Worm (Caenorhabditis elegans) whole organism, late embryonic: ENCODE results near the gene mpst-3.

Experiments
- K02D7.2 ChIP-seq: sonication (generic microtip); optimal IDR thresholded peaks from 2 replicates; lab custom pipeline; 2017; ENCODE audit warnings: mild to moderate bottlenecking, missing genetic modification characterization, missing compliant biosample characterization
- K09A11.1 ChIP-seq: sonication (generic microtip); optimal IDR thresholded peaks from 2 replicates; lab custom pipeline; 2017; ENCODE audit warnings: antibody characterized with exemption, mild to moderate bottlenecking, missing genetic modification characterization, missing compliant biosample characterization; ENCODE audit not compliant: insufficient read depth
- Y22D7AL.16 ChIP-seq: sonication (generic microtip); optimal IDR thresholded peaks from 2 replicates; lab custom pipeline; 2016; ENCODE audit warnings: missing genetic modification characterization, missing compliant biosample characterization
- ceh-18 ChIP-seq: sonication (generic microtip); optimal IDR thresholded peaks from 2 replicates; lab custom pipeline; 2016; ENCODE audit warnings: missing genetic modification characterization, missing compliant biosample characterization
- ceh-22 ChIP-seq: sonication (generic microtip); optimal IDR thresholded peaks from 2 replicates; lab custom pipeline; 2017; ENCODE audit warnings: missing biosample characterization, missing genetic modification characterization
- ceh-24 ChIP-seq: sonication (generic microtip); optimal IDR thresholded peaks from 2 replicates; lab custom pipeline; 2016; ENCODE audit warnings: mild to moderate bottlenecking, missing genetic modification characterization, missing compliant biosample characterization
- ceh-30 ChIP-seq: fragments of 150-350 bp; optimal IDR thresholded peaks from 2 replicates; lab custom pipeline; 2014; ENCODE audit warnings: missing biosample characterization, missing genetic modification characterization
- ceh-31 ChIP-seq: sonication (generic microtip); optimal IDR thresholded peaks from 2 replicates; lab custom pipeline; 2016; ENCODE audit warnings: missing genetic modification characterization, missing compliant biosample characterization
- ceh-34 ChIP-seq: sonication (generic microtip); optimal IDR thresholded peaks from 2 replicates; lab custom pipeline; 2016; ENCODE audit warnings: mild to moderate bottlenecking, missing genetic modification characterization, missing compliant biosample characterization
- ceh-48 ChIP-seq: sonication (generic microtip); optimal IDR thresholded peaks from 2 replicates; lab custom pipeline; 2016; ENCODE audit warnings: missing genetic modification characterization, inconsistent platforms, missing compliant biosample characterization
- ceh-9 ChIP-seq: sonication (generic microtip); optimal IDR thresholded peaks from 2 replicates; lab custom pipeline; 2016; ENCODE audit warnings: mild to moderate bottlenecking, missing genetic modification characterization, inconsistent platforms, missing compliant biosample characterization
- dmd-4 ChIP-seq: sonication (generic microtip); optimal IDR thresholded peaks from 2 replicates; lab custom pipeline; 2016; ENCODE audit warnings: borderline replicate concordance, missing genetic modification characterization, missing compliant biosample characterization
- dve-1 ChIP-seq: sonication (generic microtip); optimal IDR thresholded peaks from 2 replicates; lab custom pipeline; 2017; ENCODE audit warnings: antibody characterized with exemption, mild to moderate bottlenecking, missing genetic modification characterization, missing compliant biosample characterization
- elt-2 ChIP-seq: sonication (generic microtip); optimal IDR thresholded peaks from 2 replicates; lab custom pipeline; 2016; ENCODE audit warnings: missing genetic modification reagents, missing genetic modification characterization, missing compliant biosample characterization
- elt-4 ChIP-seq: sonication (generic microtip); optimal IDR thresholded peaks from 2 replicates; lab custom pipeline; 2016; ENCODE audit warnings: missing genetic modification characterization, missing compliant biosample characterization
- gmeb-2 ChIP-seq: sonication (generic microtip); optimal IDR thresholded peaks from 2 replicates; lab custom pipeline; 2016; ENCODE audit warnings: missing genetic modification characterization, inconsistent platforms, missing compliant biosample characterization
- hlh-13 ChIP-seq: fragments of 200-800 bp; sonication (Bioruptor generic); optimal IDR thresholded peaks from 2 replicates; lab custom pipeline; 2018; ENCODE audit warnings: mild to moderate bottlenecking, missing genetic modification characterization, missing compliant biosample characterization
- hlh-15 ChIP-seq: sonication (generic microtip); optimal IDR thresholded peaks from 2 replicates; lab custom pipeline; 2016; ENCODE audit warnings: missing genetic modification characterization, missing compliant biosample characterization
- hlh-6 ChIP-seq: sonication (generic microtip); optimal IDR thresholded peaks from 2 replicates; lab custom pipeline; 2016; ENCODE audit warnings: missing genotype, missing genetic modification characterization, missing compliant biosample characterization
- nhr-11 ChIP-seq: fragments of 150-350 bp; optimal IDR thresholded peaks from 2 replicates; lab custom pipeline; 2014; ENCODE audit warnings: missing biosample characterization, missing genetic modification characterization
- nhr-232 ChIP-seq: sonication (generic microtip); optimal IDR thresholded peaks from 2 replicates; lab custom pipeline; 2016; ENCODE audit warnings: missing genetic modification characterization, missing compliant biosample characterization
- npax-4 ChIP-seq: sonication (generic microtip); optimal IDR thresholded peaks from 2 replicates; lab custom pipeline; 2016; ENCODE audit warnings: missing genetic modification characterization, missing compliant biosample characterization
- pat-9 ChIP-seq: fragments of 200-800 bp; sonication (Bioruptor generic); optimal IDR thresholded peaks from 2 replicates; lab custom pipeline; 2018; ENCODE audit warnings: mild to moderate bottlenecking, missing genetic modification characterization, moderate library complexity, missing compliant biosample characterization
- pax-1 ChIP-seq: fragments of 150-350 bp; optimal IDR thresholded peaks from 2 replicates; lab custom pipeline; 2014; ENCODE audit warnings: missing biosample characterization, missing genetic modification characterization
- pha-2 ChIP-seq: sonication (generic microtip); optimal IDR thresholded peaks from 2 replicates; lab custom pipeline; 2017; ENCODE audit warnings: mild to moderate bottlenecking, missing genetic modification characterization, missing compliant biosample characterization
- pha-4 ChIP-seq: fragments of 150-350 bp; optimal IDR thresholded peaks from 2 replicates; lab custom pipeline; 2018; ENCODE audit warnings: missing biosample characterization, missing genetic modification reagents, missing genetic modification characterization
- pros-1 ChIP-seq: fragments of 150-350 bp; optimal IDR thresholded peaks from 2 replicates; lab custom pipeline; 2014; ENCODE audit warnings: missing biosample characterization, missing genetic modification reagents, missing genetic modification characterization
- rnt-1 ChIP-seq: sonication (generic microtip); optimal IDR thresholded peaks from 2 replicates; lab custom pipeline; 2016; ENCODE audit warnings: missing genetic modification characterization, missing compliant biosample characterization
- sdc-2 ChIP-seq: sonication (generic microtip); optimal IDR thresholded peaks from 2 replicates; lab custom pipeline; 2016; ENCODE audit warnings: missing genotype, missing genetic modification characterization, missing compliant biosample characterization
- sox-4 ChIP-seq: sonication (generic microtip); optimal IDR thresholded peaks from 2 replicates; lab custom pipeline; 2017; ENCODE audit warnings: mild to moderate bottlenecking, missing genetic modification characterization, inconsistent platforms, missing compliant biosample characterization
- syd-9 ChIP-seq: sonication (generic microtip); optimal IDR thresholded peaks from 2 replicates; lab custom pipeline; 2016; ENCODE audit warnings: mild to moderate bottlenecking, missing genetic modification characterization, moderate library complexity, missing compliant biosample characterization
- tbx-2 ChIP-seq: sonication (generic microtip); optimal IDR thresholded peaks from 2 replicates; lab custom pipeline; 2016; ENCODE audit warnings: missing genetic modification characterization, missing compliant biosample characterization
- tbx-7 ChIP-seq: sonication (generic microtip); optimal IDR thresholded peaks from 2 replicates; lab custom pipeline; 2016; ENCODE audit warnings: missing genotype, missing genetic modification characterization, missing compliant biosample characterization
- unc-3 ChIP-seq, 2 experiments: fragments of 200-800 bp in 1 of 2; sonication (Bioruptor generic) in 1 of 2; sonication (generic microtip) in 1 of 2; conservative IDR thresholded peaks in 1 of 2; optimal IDR thresholded peaks in 1 of 2; 2 replicates each; pipeline versions ENCODE4 v1.3.6 to Lab custom; 2016 to 2022; ENCODE audit warnings: missing compliant biosample characterization in 2 of 2, missing genetic modification characterization in 2 of 2, missing genetic modification reagents in 1 of 2
- unc-42 ChIP-seq: sonication (generic microtip); optimal IDR thresholded peaks from 2 replicates; lab custom pipeline; 2016; ENCODE audit warnings: missing genotype, missing genetic modification characterization, missing compliant biosample characterization
- unc-55 ChIP-seq: sonication (generic microtip); optimal IDR thresholded peaks from 2 replicates; lab custom pipeline; 2017; ENCODE audit warnings: missing biosample characterization, missing genetic modification reagents, missing genetic modification characterization
- unc-86 ChIP-seq: sonication (generic microtip); optimal IDR thresholded peaks from 2 replicates; lab custom pipeline; 2016; ENCODE audit warnings: missing genetic modification characterization, missing compliant biosample characterization

The mpst-3 gene

ce11 chrV:14909331-14909835, 13.9 kb downstream of the mpst-3 start, which contains the start of gene H12D21.9:
Gene H12D21.9 (minus strand): TSS chrV:14909478.
- TF ChIP-seq ceh-30 (tag; lab: Kevin White, UChicago) (no peak), ceh-9 (tag; lab: Kevin White, UChicago) (no peak), unc-42 (tag; lab: Kevin White, UChicago) (no peak), unc-55 (peak; percentile 16), ceh-18 (tag; lab: Kevin White, UChicago) (peak; percentile 41), dmd-4 (no peak), rnt-1 (tag; lab: Kevin White, UChicago) (no peak), nhr-232 (tag; lab: Kevin White, UChicago) (no peak), hlh-6 (tag; lab: Kevin White, UChicago) (no peak), sox-4 (tag; lab: Kevin White, UChicago) (no peak), pha-4 (tag; lab: Kevin White, UChicago) (no peak), ceh-31 (tag; lab: Kevin White, UChicago) (no peak)

ce11 chrV:14910758-14911157, 15.3 kb downstream of the mpst-3 start:
- TF ChIP-seq ceh-22 (tag; lab: Kevin White, UChicago) (no peak), ceh-24 (tag; lab: Kevin White, UChicago) (no peak), npax-4 (tag; lab: Kevin White, UChicago) (no peak), pat-9 (no peak), hlh-13 (GFP tag; lab: Kevin White, UChicago) (no peak), dve-1 (no peak), pros-1 (tag; lab: Kevin White, UChicago) (no peak), ceh-34 (no peak), gmeb-2 (tag; lab: Kevin White, UChicago) (no peak)

- TF ChIP-seq nhr-11 (tag; lab: Kevin White, UChicago) (no peak), unc-86 (tag; lab: Kevin White, UChicago) (no peak), elt-2 (no peak), dmd-4 (no peak), ceh-31 (tag; lab: Kevin White, UChicago) (no peak)
These were observed 20.2 kb downstream of the mpst-3 start, which contains the start of gene H12D21.11 for ce11 chrV:14915599-14915998. Gene H12D21.11 (plus strand): TSS chrV:14915899.

- no peak for TF ChIP-seq ceh-31 (tag; lab: Kevin White, UChicago)
- no peak for TF ChIP-seq ceh-22 (tag; lab: Kevin White, UChicago)
- TF ChIP-seq pha-2 (tag; lab: Kevin White, UChicago), result no peak
- no peak for TF ChIP-seq elt-2
- TF ChIP-seq pax-1, result no peak
- TF ChIP-seq Y22D7AL.16, result no peak
These were observed 26.1 kb downstream of the mpst-3 start, which contains the start of gene zmp-4 for ce11 chrV:14921509-14921908. Gene zmp-4 (minus strand): TSS chrV:14921609.

ce11 chrV:14924104-14924503, 28.7 kb downstream of the mpst-3 start, which contains the start of gene srg-54:
Gene srg-54 (minus strand): TSS chrV:14924204.
- TF ChIP-seq K09A11.1 (no peak), unc-3 (GFP tag; conservative IDR thresholded peaks at IDR 0.05; lab: Robert Waterston, UW) (no peak), unc-3 (tag; optimal IDR thresholded peaks at IDR 0.05; lab: Kevin White, UChicago) (no peak), dmd-4 (no peak), hlh-6 (tag; lab: Kevin White, UChicago) (no peak), unc-55 (no peak), syd-9 (tag; lab: Kevin White, UChicago) (no peak), ceh-18 (tag; lab: Kevin White, UChicago) (no peak), sox-4 (tag; lab: Kevin White, UChicago) (no peak), ceh-48 (no peak), tbx-2 (no peak), tbx-7 (no peak), hlh-15 (tag; lab: Kevin White, UChicago) (no peak), hlh-13 (GFP tag; lab: Kevin White, UChicago) (no peak), pax-1 (no peak), elt-4 (tag; lab: Kevin White, UChicago) (no peak), K02D7.2 (tag; lab: Kevin White, UChicago) (no peak), sdc-2 (tag; lab: Kevin White, UChicago) (no peak), rnt-1 (tag; lab: Kevin White, UChicago) (no peak), unc-86 (tag; lab: Kevin White, UChicago) (no peak)
